Fruit fly (Drosophila melanogaster) whole organism, embryonic: ENCODE data around the gene Sdhaf3.

Experiments
- BEAF-32 ChIP-seq: fragments of 200-800 bp; sonication (Bioruptor generic); optimal IDR thresholded peaks from 3 replicates; lab custom pipeline; 2017; ENCODE audit warnings: missing biosample characterization, missing genetic modification characterization, mild to moderate bottlenecking, moderate library complexity, missing genetic modification reagents
- CG12071 ChIP-seq: fragments of 200-800 bp; sonication (Bioruptor generic); optimal IDR thresholded peaks from 3 replicates; lab custom pipeline; 2018; ENCODE audit warnings: missing biosample characterization, mild to moderate bottlenecking, missing genetic modification characterization
- CG12744 ChIP-seq: fragments of 200-800 bp; sonication (Bioruptor generic); optimal IDR thresholded peaks from 2 replicates; lab custom pipeline; 2016; ENCODE audit warnings: missing biosample characterization, missing genetic modification characterization
- CG12769 ChIP-seq: fragments of 200-800 bp; sonication (Bioruptor generic); optimal IDR thresholded peaks from 2 replicates; lab custom pipeline; 2019; ENCODE audit warnings: missing biosample characterization, mild to moderate bottlenecking, missing genetic modification characterization, moderate library complexity
- CG12942 ChIP-seq: fragments of 200-800 bp; sonication (Bioruptor generic); optimal IDR thresholded peaks from 3 replicates; lab custom pipeline; 2016; ENCODE audit warnings: missing biosample characterization, missing genetic modification characterization
- CG15696 ChIP-seq: fragments of 200-800 bp; sonication (Bioruptor generic); optimal IDR thresholded peaks from 2 replicates; lab custom pipeline; 2019; ENCODE audit warnings: missing biosample characterization, mild to moderate bottlenecking, missing genetic modification characterization, moderate library complexity
- CG17361 ChIP-seq: fragments of 200-800 bp; sonication (Bioruptor generic); IDR thresholded peaks from 3 replicates; pipeline ENCODE4 v1.3.6; 2022; ENCODE audit warnings: missing biosample characterization, missing genetic modification characterization
- CG1832 ChIP-seq: fragments of 200-800 bp; sonication (Bioruptor generic); optimal IDR thresholded peaks from 2 replicates; lab custom pipeline; 2017; ENCODE audit warnings: missing biosample characterization, mild to moderate bottlenecking, missing genetic modification characterization, inconsistent platforms
- CG2202 ChIP-seq: fragments of 200-800 bp; sonication (Bioruptor generic); optimal IDR thresholded peaks from 2 replicates; lab custom pipeline; 2018; ENCODE audit warnings: missing biosample characterization, mild to moderate bottlenecking, missing genetic modification characterization
- CG2678 ChIP-seq: fragments of 200-800 bp; sonication (Bioruptor generic); optimal IDR thresholded peaks from 3 replicates; lab custom pipeline; 2019; ENCODE audit warnings: missing biosample characterization, mild to moderate bottlenecking, missing genetic modification characterization, moderate library complexity
- CG2875 ChIP-seq: fragments of 200-800 bp; sonication (Bioruptor generic); optimal IDR thresholded peaks from 2 replicates; lab custom pipeline; 2017; ENCODE audit warnings: missing biosample characterization, mild to moderate bottlenecking, missing genetic modification characterization, missing genetic modification reagents
- CG32532 ChIP-seq: fragments of 200-800 bp; sonication (Bioruptor generic); IDR thresholded peaks from 2 replicates; pipeline ENCODE4 v1.3.6; 2022; ENCODE audit warnings: missing biosample characterization, missing genetic modification characterization
- CG3838 ChIP-seq: fragments of 200-800 bp; sonication (Bioruptor generic); optimal IDR thresholded peaks from 3 replicates; lab custom pipeline; 2016; ENCODE audit warnings: missing biosample characterization, missing genetic modification characterization
- CG4730 ChIP-seq: fragments of 200-800 bp; sonication (Bioruptor generic); IDR thresholded peaks from 2 replicates; pipeline ENCODE4 v1.3.6; 2022; ENCODE audit warnings: missing biosample characterization, missing genetic modification characterization
- CG6272 ChIP-seq: fragments of 200-800 bp; sonication (Bioruptor generic); IDR thresholded peaks from 2 replicates; pipeline ENCODE4 v1.3.6; 2022; ENCODE audit warnings: missing biosample characterization, missing genetic modification characterization
- CG6854 ChIP-seq: fragments of 200-800 bp; sonication (Bioruptor generic); optimal IDR thresholded peaks from 3 replicates; lab custom pipeline; 2017; ENCODE audit warnings: missing biosample characterization, mild to moderate bottlenecking, missing genetic modification characterization
- CG7372 ChIP-seq: fragments of 200-800 bp; sonication (Bioruptor generic); IDR thresholded peaks from 2 replicates; pipeline ENCODE4 v1.3.6; 2022; ENCODE audit warnings: missing biosample characterization, missing genetic modification characterization
- CG8290 ChIP-seq, 3 experiments: fragments of 200-800 bp; sonication (Bioruptor generic); optimal IDR thresholded peaks; 2 replicates each; lab custom pipeline; 2016 to 2019; ENCODE audit warnings: missing biosample characterization in 3 of 3, missing genetic modification characterization in 3 of 3, mild to moderate bottlenecking in 2 of 3, moderate library complexity in 1 of 3
- CG8388 ChIP-seq: fragments of 200-800 bp; sonication (Bioruptor generic); optimal IDR thresholded peaks from 2 replicates; lab custom pipeline; 2019; ENCODE audit warnings: missing biosample characterization, mild to moderate bottlenecking, missing genetic modification characterization, moderate library complexity
- CG8478 ChIP-seq: fragments of >200 bp; optimal IDR thresholded peaks from 2 replicates; lab custom pipeline; 2018
- D19A ChIP-seq: fragments of 200-800 bp; optimal IDR thresholded peaks from 3 replicates; lab custom pipeline; 2019; ENCODE audit warnings: missing biosample characterization, mild to moderate bottlenecking, missing genetic modification characterization, moderate library complexity
- E2f2 ChIP-seq: fragments of 200-800 bp; sonication (Bioruptor generic); IDR thresholded peaks from 2 replicates; pipeline ENCODE4 v1.3.6; 2022; ENCODE audit warnings: missing biosample characterization, missing genetic modification characterization
- Gug ChIP-seq: fragments of 200-800 bp; sonication (Bioruptor generic); IDR thresholded peaks from 4 replicates; pipeline ENCODE4 v1.3.6; 2022; ENCODE audit warnings: missing biosample characterization, missing genetic modification characterization
- HHEX ChIP-seq: fragments of 200-800 bp; sonication (Bioruptor generic); optimal IDR thresholded peaks from 3 replicates; lab custom pipeline; 2017; ENCODE audit warnings: missing biosample characterization, mild to moderate bottlenecking, missing genetic modification characterization, missing genetic modification reagents
- Hey ChIP-seq: fragments of 200-800 bp; sonication (Bioruptor generic); optimal IDR thresholded peaks from 3 replicates; lab custom pipeline; 2018; ENCODE audit warnings: missing biosample characterization, mild to moderate bottlenecking, missing genetic modification characterization
- Mes4 ChIP-seq: fragments of 200-800 bp; sonication (Bioruptor generic); optimal IDR thresholded peaks from 2 replicates; lab custom pipeline; 2016; ENCODE audit warnings: missing biosample characterization, missing genetic modification characterization
- Myb ChIP-seq: fragments of 200-800 bp; sonication (Bioruptor generic); optimal IDR thresholded peaks from 2 replicates; lab custom pipeline; 2016; ENCODE audit warnings: missing biosample characterization, missing genetic modification characterization
- Poxn ChIP-seq: fragments of 200-800 bp; sonication (Bioruptor generic); IDR thresholded peaks from 2 replicates; pipeline ENCODE4 v1.3.6; 2022; ENCODE audit warnings: missing biosample characterization, missing genetic modification characterization
- Scr ChIP-seq: fragments of 200-800 bp; sonication (Bioruptor generic); IDR thresholded peaks from 2 replicates; pipeline ENCODE4 v1.3.6; 2022; ENCODE audit warnings: missing biosample characterization, missing genetic modification characterization; ENCODE audit not compliant: partially characterized antibody
- Taf1 ChIP-seq: fragments of 200-800 bp; sonication (Bioruptor generic); IDR thresholded peaks from 2 replicates; pipeline ENCODE4 v1.3.6; 2022; ENCODE audit warnings: missing biosample characterization, missing genetic modification characterization
- YL-1 ChIP-seq: fragments of 200-800 bp; sonication (Bioruptor generic); optimal IDR thresholded peaks from 3 replicates; lab custom pipeline; 2017; ENCODE audit warnings: missing biosample characterization, mild to moderate bottlenecking, missing genetic modification characterization
- amos ChIP-seq: fragments of 200-800 bp; sonication (Bioruptor generic); IDR thresholded peaks from 2 replicates; pipeline ENCODE4 v1.3.6; 2022; ENCODE audit warnings: missing biosample characterization, missing genetic modification characterization; ENCODE audit not compliant: partially characterized antibody
- cato ChIP-seq: fragments of 200-800 bp; sonication (Bioruptor generic); optimal IDR thresholded peaks from 2 replicates; lab custom pipeline; 2016; ENCODE audit warnings: missing biosample characterization, missing genetic modification characterization, borderline replicate concordance
- chn ChIP-seq: fragments of 200-800 bp; sonication (Bioruptor generic); optimal IDR thresholded peaks from 2 replicates; lab custom pipeline; 2016; ENCODE audit warnings: missing biosample characterization, missing genetic modification characterization
- ci ChIP-seq: fragments of 200-800 bp; sonication (Bioruptor generic); IDR thresholded peaks from 3 replicates; pipeline ENCODE4 v1.3.6; 2022; ENCODE audit warnings: missing biosample characterization, missing genetic modification characterization
- dysf ChIP-seq: fragments of 200-800 bp; sonication (Bioruptor generic); IDR thresholded peaks from 3 replicates; pipeline ENCODE4 v1.3.6; 2022; ENCODE audit warnings: missing biosample characterization, missing genetic modification characterization
- fd3F ChIP-seq: fragments of 200-800 bp; sonication (Bioruptor generic); optimal IDR thresholded peaks from 2 replicates; lab custom pipeline; 2018; ENCODE audit warnings: missing biosample characterization, mild to moderate bottlenecking, missing genetic modification characterization, moderate library complexity
- fd96Cb ChIP-seq: fragments of 200-800 bp; sonication (Bioruptor generic); optimal IDR thresholded peaks from 2 replicates; lab custom pipeline; 2018; ENCODE audit warnings: missing biosample characterization, mild to moderate bottlenecking, missing genetic modification characterization, moderate library complexity
- gro ChIP-seq: fragments of 200-800 bp; sonication (Bioruptor generic); optimal IDR thresholded peaks from 2 replicates; lab custom pipeline; 2016; ENCODE audit warnings: missing biosample characterization, missing genetic modification characterization
- gsb ChIP-seq: fragments of 200-800 bp; sonication (Bioruptor generic); IDR thresholded peaks from 2 replicates; pipeline ENCODE4 v1.3.6; 2022; ENCODE audit warnings: missing biosample characterization, missing genetic modification characterization
- nerfin-2 ChIP-seq: fragments of 200-800 bp; sonication (Bioruptor generic); IDR thresholded peaks from 2 replicates; pipeline ENCODE4 v1.3.6; 2022; ENCODE audit warnings: missing biosample characterization, missing genetic modification characterization; ENCODE audit not compliant: partially characterized antibody
- sc ChIP-seq, 3 experiments: fragments of >200 bp in 2 of 3; fragments of 200-800 bp in 1 of 3; sonication (Bioruptor generic) in 1 of 3; optimal IDR thresholded peaks; 2 replicates in 2 of 3; 3 replicates in 1 of 3; lab custom pipeline; 2017; ENCODE audit warnings: mild to moderate bottlenecking in 1 of 3, missing biosample characterization in 1 of 3, missing genetic modification characterization in 1 of 3, missing genetic modification reagents in 1 of 3
- schlank ChIP-seq: fragments of 200-800 bp; sonication (Bioruptor generic); optimal IDR thresholded peaks from 2 replicates; lab custom pipeline; 2018; ENCODE audit warnings: missing biosample characterization, mild to moderate bottlenecking, missing genetic modification characterization
- shn ChIP-seq: fragments of 200-800 bp; sonication (Bioruptor generic); optimal IDR thresholded peaks from 3 replicates; lab custom pipeline; 2016; ENCODE audit warnings: missing biosample characterization, missing genetic modification characterization
- sima ChIP-seq: fragments of 200-800 bp; sonication (Bioruptor generic); optimal IDR thresholded peaks from 2 replicates; lab custom pipeline; 2016; ENCODE audit warnings: missing biosample characterization, missing genetic modification characterization
- slbo ChIP-seq: fragments of 200-800 bp; sonication (Bioruptor generic); IDR thresholded peaks from 2 replicates; pipeline ENCODE4 v1.3.6; 2022; ENCODE audit warnings: missing biosample characterization, missing genetic modification characterization
- tgo ChIP-seq: fragments of 200-800 bp; sonication (Bioruptor generic); IDR thresholded peaks from 3 replicates; pipeline ENCODE4 v1.3.6; 2022; ENCODE audit warnings: missing biosample characterization, missing genetic modification characterization
- vnd ChIP-seq: fragments of 200-800 bp; sonication (Bioruptor generic); IDR thresholded peaks from 3 replicates; pipeline ENCODE4 v1.3.6; 2022; ENCODE audit warnings: missing biosample characterization, missing genetic modification characterization; ENCODE audit not compliant: partially characterized antibody

The Sdhaf3 gene

DNA sequence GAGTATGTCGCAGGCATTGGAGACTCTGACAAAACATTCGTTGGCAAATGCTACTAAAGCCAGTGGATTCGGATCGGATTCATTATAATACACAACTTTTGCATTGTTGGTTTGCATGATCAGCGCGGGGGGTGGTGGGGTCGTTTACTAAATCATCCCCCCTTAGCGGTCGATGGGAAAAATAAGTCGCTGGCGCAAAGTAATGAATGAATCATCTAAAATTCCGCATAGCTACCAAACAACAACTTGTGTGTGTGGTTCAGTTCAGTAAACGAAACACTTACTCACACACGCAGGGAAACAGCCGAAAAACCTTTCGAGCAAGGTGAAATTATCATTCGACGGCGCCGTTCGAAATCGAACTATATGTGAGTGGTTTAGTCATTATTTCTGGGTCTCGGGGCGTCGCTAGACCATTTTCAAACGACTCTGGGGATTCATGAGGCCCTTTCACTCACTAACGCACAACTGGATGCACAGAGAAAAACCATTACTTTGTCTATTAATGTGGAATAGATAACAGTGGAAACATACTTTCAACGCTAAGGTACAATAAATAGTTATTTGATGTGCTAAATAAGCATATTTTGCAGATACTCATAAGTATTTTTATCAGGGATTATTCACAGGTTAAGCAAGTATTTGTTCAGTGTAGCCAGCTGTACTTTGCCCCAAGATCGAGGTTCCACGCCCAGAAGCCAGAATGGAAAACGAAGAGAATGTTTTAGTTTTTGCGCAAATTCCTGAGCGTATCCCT lies 33.7 kb downstream of the Sdhaf3 start (continued):
- TF ChIP-seq HHEX (GFP tag; lab: Kevin White, UChicago) (peak; percentile 10), CG1832 (GFP tag; lab: Kevin White, UChicago) (no peak), CG8290 (GFP tag; optimal IDR thresholded peaks at IDR 0.05; lab: Kevin White, UChicago) (no peak), CG8290 (tag; optimal IDR thresholded peaks at IDR 0.05; lab: Kevin White, UChicago) (peak in 1 of 2 experiments; percentile 97), amos (GFP tag; lab: Robert Waterston, UW) (no peak), CG15696 (tag; lab: Kevin White, UChicago) (no peak), YL-1 (GFP tag; lab: Kevin White, UChicago) (no peak), cato (GFP tag; lab: Kevin White, UChicago) (peak; percentile 58), CG12942 (GFP tag; lab: Kevin White, UChicago) (peak; percentile 66), Myb (GFP tag; lab: Kevin White, UChicago) (peak; percentile 21), Hey (tag; lab: Kevin White, UChicago) (no peak), Mes4 (peak; percentile 48), Taf1 (GFP tag; lab: Robert Waterston, UW) (peak; percentile 36; the same call in 1 of the 2 replicates), CG2202 (peak; percentile 68), Gug (peak; percentile 77), CG2875 (GFP tag; lab: Kevin White, UChicago) (peak; percentile 18), CG12744 (GFP tag; lab: Kevin White, UChicago) (peak; percentile 35), CG12769 (peak; percentile 92), CG2678 (tag; lab: Kevin White, UChicago) (peak; percentile 65), shn (peak; percentile 7), vnd (GFP tag; lab: Robert Waterston, UW) (no peak), Poxn (peak; percentile 8; the same call in 1 of the 2 replicates), CG32532 (GFP tag; lab: Robert Waterston, UW) (peak; percentile 79), CG8388 (GFP tag; lab: Kevin White, UChicago) (peak; percentile 82), sima (GFP tag; lab: Kevin White, UChicago) (no peak), sc (optimal IDR thresholded peaks at IDR 0.05; lab: Kevin White, UChicago) (no peak), sc (GFP tag; optimal IDR thresholded peaks at IDR 0.05; lab: Kevin White, UChicago) (no peak), Scr (GFP tag; lab: Robert Waterston, UW) (no peak), CG17361 (GFP tag; lab: Robert Waterston, UW) (0 out of 3 replicates have a peak, but pooled peaks have one; percentile 86), fd96Cb (peak; percentile 77), CG12071 (GFP tag; lab: Kevin White, UChicago) (peak; percentile 83), D19A (peak; percentile 46), gsb (GFP tag; lab: Robert Waterston, UW) (peak; percentile 56), CG6272 (GFP tag; lab: Robert Waterston, UW) (peak; percentile 74), fd3F (GFP tag; lab: Kevin White, UChicago) (peak; percentile 50), ci (peak; percentile 96), CG7372 (GFP tag; lab: Robert Waterston, UW) (peak; percentile 71; the same call in 1 of the 2 replicates), CG8478 (lab: Kevin White, UChicago) (no peak), CG6854 (GFP tag; lab: Kevin White, UChicago) (no peak), BEAF-32 (no peak), tgo (peak; percentile 73), gro (GFP tag; lab: Kevin White, UChicago) (no peak), CG4730 (GFP tag; lab: Robert Waterston, UW) (peak; percentile 70), schlank (tag; lab: Kevin White, UChicago) (peak; percentile 59), CG3838 (GFP tag; lab: Kevin White, UChicago) (no peak), nerfin-2 (GFP tag; lab: Robert Waterston, UW) (no peak), slbo (GFP tag; lab: Robert Waterston, UW) (peak; percentile 80), dysf (GFP tag; lab: Robert Waterston, UW) (peak; percentile 76), chn (GFP tag; lab: Kevin White, UChicago) (peak; percentile 13), E2f2 (no peak; the same call in 1 of the 2 replicates)
